Fruit fly (Drosophila melanogaster) whole organism, pupa: ENCODE results near the gene crol.

Source experiments
- CG14655 ChIP-seq: fragments of 200-800 bp; sonication (Bioruptor generic); optimal IDR thresholded peaks from 3 replicates; lab custom pipeline; 2017; ENCODE audit warnings: mild to moderate bottlenecking, missing biosample characterization, missing genetic modification reagents, missing genetic modification characterization
- CG15710 ChIP-seq: fragments of 200-800 bp; sonication (Bioruptor generic); optimal IDR thresholded peaks from 2 replicates; lab custom pipeline; 2018; ENCODE audit warnings: missing biosample characterization, mild to moderate bottlenecking, missing genetic modification characterization, moderate library complexity
- CG17806 ChIP-seq: fragments of 200-800 bp; sonication (Bioruptor generic); optimal IDR thresholded peaks from 2 replicates; lab custom pipeline; 2018; ENCODE audit warnings: missing biosample characterization, mild to moderate bottlenecking, missing genetic modification characterization, moderate library complexity
- CG9948 ChIP-seq: fragments of 200-800 bp; sonication (Bioruptor generic); optimal IDR thresholded peaks from 2 replicates; lab custom pipeline; 2018; ENCODE audit warnings: missing biosample characterization, mild to moderate bottlenecking, missing genetic modification characterization, moderate library complexity
- D1 ChIP-seq: fragments of 200-800 bp; sonication (Bioruptor generic); optimal IDR thresholded peaks from 2 replicates; lab custom pipeline; 2018; ENCODE audit warnings: missing biosample characterization, mild to moderate bottlenecking, missing genetic modification characterization, moderate library complexity
- EcR ChIP-seq: fragments of 200-800 bp; sonication (Bioruptor generic); optimal IDR thresholded peaks from 3 replicates; lab custom pipeline; 2019; ENCODE audit warnings: missing biosample characterization, missing genetic modification characterization, mild to moderate bottlenecking, moderate library complexity, missing genetic modification reagents
- Ets98B ChIP-seq: fragments of 200-800 bp; sonication (Bioruptor generic); IDR thresholded peaks from 2 replicates; pipeline ENCODE4 v1.3.6; 2022; ENCODE audit warnings: missing biosample characterization, missing genetic modification characterization
- Pif1A ChIP-seq: fragments of 200-800 bp; sonication (Bioruptor generic); optimal IDR thresholded peaks from 3 replicates; lab custom pipeline; 2016; ENCODE audit warnings: missing biosample characterization, missing genetic modification characterization
- Pif1B ChIP-seq: fragments of 200-800 bp; sonication (Bioruptor generic); optimal IDR thresholded peaks from 3 replicates; lab custom pipeline; 2016; ENCODE audit warnings: missing biosample characterization, missing genetic modification characterization
- gl ChIP-seq: fragments of 200-800 bp; sonication (Bioruptor generic); optimal IDR thresholded peaks from 2 replicates; lab custom pipeline; 2018; ENCODE audit warnings: missing biosample characterization, mild to moderate bottlenecking, missing genetic modification characterization

dm6 chr2L:11812781-11813664 is 3.8 kb upstream of the crol start:
- TF ChIP-seq Pif1B (GFP tag; lab: Kevin White, UChicago) (no peak), Pif1A (GFP tag; lab: Kevin White, UChicago) (no peak), gl (tag; lab: Kevin White, UChicago) (no peak), CG14655 (GFP tag; lab: Kevin White, UChicago) (peak; percentile 26), Ets98B (no peak), CG9948 (tag; lab: Kevin White, UChicago) (no peak), D1 (tag; lab: Kevin White, UChicago) (no peak), CG15710 (no peak), EcR (GFP tag; lab: Kevin White, UChicago) (no peak), CG17806 (tag; lab: Kevin White, UChicago) (no peak)
